Worm (Caenorhabditis elegans) whole organism, young adult: ENCODE data around the gene lap-1.
A peak's percentile ranks its signal among the peaks of the same experiment; 100 is the strongest.

ENCODE experiments used
- dpl-1 ChIP-seq: fragments of 150-350 bp; optimal IDR thresholded peaks from 2 replicates; lab custom pipeline; 2014; ENCODE audit warnings: missing biosample characterization, missing genetic modification reagents, missing genetic modification characterization
- efl-1 ChIP-seq: fragments of 150-350 bp; optimal IDR thresholded peaks from 2 replicates; lab custom pipeline; 2014; ENCODE audit warnings: missing biosample characterization, missing genetic modification reagents, missing genetic modification characterization
- let-607 ChIP-seq, 2 experiments: fragments of 200-800 bp in 1 of 2; sonication (Bioruptor generic) in 1 of 2; sonication (generic microtip) in 1 of 2; optimal IDR thresholded peaks; 2 replicates each; lab custom pipeline; 2016 to 2018; ENCODE audit warnings: mild to moderate bottlenecking in 2 of 2, missing compliant biosample characterization in 2 of 2, missing genetic modification characterization in 2 of 2, moderate library complexity in 2 of 2, missing genotype in 1 of 2
- lsl-1 ChIP-seq: fragments of 200-800 bp; sonication (Bioruptor generic); optimal IDR thresholded peaks from 2 replicates; lab custom pipeline; 2018; ENCODE audit warnings: mild to moderate bottlenecking, missing genetic modification characterization, moderate library complexity, missing compliant biosample characterization
- madf-3 ChIP-seq: fragments of 200-800 bp; sonication (Bioruptor generic); IDR thresholded peaks from 2 replicates; pipeline ENCODE4 v1.3.6; 2022; ENCODE audit warnings: missing genetic modification reagents, missing genetic modification characterization, missing compliant biosample characterization
- madf-6 ChIP-seq: fragments of 200-800 bp; sonication (Bioruptor generic); IDR thresholded peaks from 2 replicates; pipeline ENCODE4 v1.3.6; 2022; ENCODE audit warnings: missing genetic modification reagents, missing genetic modification characterization, missing compliant biosample characterization
- nhr-179 ChIP-seq: sonication (generic microtip); optimal IDR thresholded peaks from 2 replicates; lab custom pipeline; 2016; ENCODE audit warnings: mild to moderate bottlenecking, missing genetic modification characterization, missing compliant biosample characterization
- unc-62 ChIP-seq: fragments of 150-350 bp; optimal IDR thresholded peaks from 2 replicates; lab custom pipeline; 2014; ENCODE audit warnings: missing biosample characterization, missing genetic modification reagents, missing genetic modification characterization

DNA sequence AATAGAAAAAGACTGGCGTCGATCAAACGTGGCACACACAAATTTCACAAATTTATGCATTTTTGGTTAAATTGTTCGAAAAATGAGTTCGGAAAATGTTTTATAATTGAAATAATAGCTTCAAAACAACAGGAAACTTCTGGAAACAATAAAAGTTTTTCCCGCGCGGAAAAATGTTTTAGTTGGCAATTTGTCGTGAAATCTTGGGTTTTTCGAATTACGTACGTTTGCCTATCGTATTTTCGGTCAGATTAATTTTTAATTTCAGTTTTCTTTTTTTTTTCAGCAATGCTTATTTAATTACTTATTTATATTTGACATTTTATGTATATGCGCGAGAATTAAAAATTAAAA, 46.3 kb downstream of the lap-1 start:
- peak; percentile 61 for TF ChIP-seq lsl-1
- TF ChIP-seq nhr-179 (tag; lab: Kevin White, UChicago) = no peak
- TF ChIP-seq unc-62 (GFP tag; lab: Kevin White, UChicago) = no peak
- peak; percentile 73 for TF ChIP-seq dpl-1 (GFP tag; lab: Kevin White, UChicago)
- peak; percentile 84 for TF ChIP-seq madf-6
- TF ChIP-seq efl-1 (GFP tag; lab: Kevin White, UChicago) = peak; percentile 85
- TF ChIP-seq let-607 (tag; optimal IDR thresholded peaks at IDR 0.05; lab: Kevin White, UChicago) = no peak
- no peak for TF ChIP-seq madf-3
